Worm (Caenorhabditis elegans) whole organism, late embryonic: ENCODE data around the gene bcl-7.

Experiments
- ama-1 ChIP-seq: fragments of 150-350 bp; optimal IDR thresholded peaks from 2 replicates; lab custom pipeline; 2014
- elt-2 ChIP-seq: sonication (generic microtip); optimal IDR thresholded peaks from 2 replicates; lab custom pipeline; 2016; ENCODE audit warnings: missing genetic modification reagents, missing genetic modification characterization, missing compliant biosample characterization
- hlh-15 ChIP-seq: sonication (generic microtip); optimal IDR thresholded peaks from 2 replicates; lab custom pipeline; 2016; ENCODE audit warnings: missing genetic modification characterization, missing compliant biosample characterization
- lin-11 ChIP-seq: fragments of 200-800 bp; sonication (Bioruptor generic); optimal IDR thresholded peaks from 2 replicates; lab custom pipeline; 2018; ENCODE audit warnings: mild to moderate bottlenecking, missing genetic modification characterization, missing compliant biosample characterization
- pag-3 ChIP-seq: sonication (generic microtip); optimal IDR thresholded peaks from 2 replicates; lab custom pipeline; 2016; ENCODE audit warnings: missing compliant biosample characterization, missing genetic modification characterization, borderline replicate concordance
- pha-4 ChIP-seq: fragments of 150-350 bp; optimal IDR thresholded peaks from 2 replicates; lab custom pipeline; 2018; ENCODE audit warnings: missing biosample characterization, missing genetic modification reagents, missing genetic modification characterization

DNA sequence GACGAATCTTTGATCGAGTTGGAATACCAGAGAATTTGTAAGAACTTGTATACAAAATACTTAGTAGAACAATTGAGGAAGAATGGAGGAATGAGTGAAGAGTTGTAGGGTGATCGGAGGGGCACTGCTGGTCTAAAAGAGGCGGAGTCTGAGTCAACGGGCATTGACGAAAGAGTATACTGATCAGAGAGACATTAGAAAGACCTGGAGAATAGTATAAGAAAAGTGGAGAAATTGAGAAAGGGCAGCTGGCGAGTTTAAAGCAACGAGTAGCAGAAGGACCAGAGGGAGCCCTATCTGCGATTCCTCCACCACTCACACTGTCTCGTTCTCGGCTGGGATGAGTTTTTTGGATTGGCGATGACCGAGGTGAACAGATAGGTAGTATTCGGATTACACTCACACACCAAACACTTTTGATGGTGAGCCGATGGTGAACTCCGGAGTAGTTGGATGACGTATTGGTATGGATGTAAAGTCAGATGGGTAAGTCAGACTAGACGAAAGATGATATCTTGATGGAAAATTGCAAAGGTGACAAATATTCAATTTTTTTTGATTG, 5.6 kb downstream of the bcl-7 start, which contains the start of gene EGAP1.5:
- TF ChIP-seq lin-11 (no peak), hlh-15 (tag; lab: Kevin White, UChicago) (no peak), elt-2 (tag; lab: Kevin White, UChicago) (no peak), ama-1 (lab: Kevin White, UChicago) (no peak), pag-3 (tag; lab: Kevin White, UChicago) (no peak), pha-4 (tag; lab: Kevin White, UChicago) (no peak)
